Worm (Caenorhabditis elegans): ENCODE results near the gene dnj-23.

Gene dnj-23

ce11 chrII:9156277-9156676 is 47.9 kb upstream of the dnj-23 start:
- TF ChIP-seq nhr-25 (tag; optimal IDR thresholded peaks at IDR 0.05) (peak; percentile 45), nhr-21 (tag; optimal IDR thresholded peaks at IDR 0.05) (peak; percentile 0), skn-1 (tag; optimal IDR thresholded peaks at IDR 0.05) (no peak), nhr-129 (tag; optimal IDR thresholded peaks at IDR 0.05) (peak; percentile 67)

DNA sequence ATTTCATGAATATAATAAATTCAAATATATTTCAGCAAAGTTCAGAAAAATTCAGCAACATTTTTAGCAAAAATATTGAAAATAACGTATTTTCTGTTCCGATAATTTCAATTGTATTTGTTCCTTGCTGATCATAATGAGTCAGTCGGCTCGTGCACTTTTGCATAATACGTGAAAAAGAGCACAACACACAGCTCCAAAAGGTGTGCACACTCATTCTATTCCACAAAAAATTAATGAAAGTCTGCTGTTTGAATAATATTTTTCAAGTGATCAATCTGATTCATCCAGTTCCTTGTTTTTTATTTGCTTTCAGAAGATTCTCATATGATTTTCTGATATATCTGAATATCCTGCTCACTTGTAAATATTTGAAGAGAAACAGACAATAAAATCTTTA is 45.9 kb upstream of the dnj-23 start:
- TF ChIP-seq peb-1 (tag; optimal IDR thresholded peaks at IDR 0.05) (no peak), unc-55 (GFP tag; optimal IDR thresholded peaks at IDR 0.05) (no peak), unc-39 (tag; optimal IDR thresholded peaks at IDR 0.05) (no peak), ZK546.5 (tag; optimal IDR thresholded peaks at IDR 0.05) (no peak), crh-2 (tag; optimal IDR thresholded peaks at IDR 0.05) (no peak), lin-13 (GFP tag; optimal IDR thresholded peaks at IDR 0.05) (no peak), blmp-1 (tag; optimal IDR thresholded peaks at IDR 0.05; ENCODE audit: insufficient read depth) (no peak), skn-1 (tag; optimal IDR thresholded peaks at IDR 0.05) (no peak), unc-62 (GFP tag; optimal IDR thresholded peaks at IDR 0.05) (no peak), sma-3 (GFP tag; optimal IDR thresholded peaks at IDR 0.05) (no peak), fos-1 (tag; optimal IDR thresholded peaks at IDR 0.05) (no peak), snpc-4 (tag; optimal IDR thresholded peaks at IDR 0.05) (no peak), ceh-16 (tag; optimal IDR thresholded peaks at IDR 0.05) (no peak), lin-39 (tag; optimal IDR thresholded peaks at IDR 0.05) (no peak), nhr-129 (tag; optimal IDR thresholded peaks at IDR 0.05) (no peak), egl-27 (tag; optimal IDR thresholded peaks at IDR 0.05) (no peak)

DNA sequence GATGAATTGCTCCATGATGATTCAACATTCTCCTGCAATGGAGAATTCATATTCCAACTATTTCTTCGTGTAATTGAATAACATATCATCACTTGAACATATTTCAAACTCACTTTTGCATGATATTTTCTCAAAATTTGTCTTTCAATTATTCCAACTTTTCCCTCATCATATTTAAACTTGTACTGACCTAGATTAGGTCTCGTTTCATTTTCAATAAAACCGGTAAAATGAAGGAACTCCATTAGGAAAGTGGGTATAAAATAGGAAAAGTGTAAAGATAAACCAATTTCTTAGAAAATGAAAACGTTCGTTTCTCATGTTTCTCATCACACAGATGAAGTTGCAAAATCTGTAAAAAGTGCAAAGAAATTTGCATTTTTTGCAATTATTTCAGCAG is 43.8 kb upstream of the dnj-23 start, which contains the start of gene col-78:
col-78 (plus strand) TSS at position 301 of the 400 bp plus-strand sequence.
- TF ChIP-seq nhr-10 (tag; optimal IDR thresholded peaks at IDR 0.05) = no peak
- no peak for TF ChIP-seq sma-3 (GFP tag; optimal IDR thresholded peaks at IDR 0.05)
- no peak for TF ChIP-seq unc-55 (GFP tag; optimal IDR thresholded peaks at IDR 0.05)
- TF ChIP-seq nhr-6 (tag; optimal IDR thresholded peaks at IDR 0.05) = no peak
- no peak for TF ChIP-seq nhr-25 (tag; optimal IDR thresholded peaks at IDR 0.05)
- no peak for TF ChIP-seq aly-2 (tag; optimal IDR thresholded peaks at IDR 0.05)
- TF ChIP-seq fos-1 (tag; optimal IDR thresholded peaks at IDR 0.05) = no peak
- no peak for TF ChIP-seq egl-27 (tag; optimal IDR thresholded peaks at IDR 0.05)
- TF ChIP-seq gmeb-1 (tag; optimal IDR thresholded peaks at IDR 0.05) = no peak
- no peak for TF ChIP-seq lin-39 (tag; optimal IDR thresholded peaks at IDR 0.05)
- no peak for TF ChIP-seq nhr-21 (tag; optimal IDR thresholded peaks at IDR 0.05)
- TF ChIP-seq mab-5 (tag; optimal IDR thresholded peaks at IDR 0.05) = no peak
- TF ChIP-seq ztf-1 (GFP tag; conservative IDR thresholded peaks at IDR 0.05) = no peak
- no peak for TF ChIP-seq lin-13 (GFP tag; optimal IDR thresholded peaks at IDR 0.05)
- no peak for TF ChIP-seq nhr-12 (tag; optimal IDR thresholded peaks at IDR 0.05)
- TF ChIP-seq ceh-16 (tag; optimal IDR thresholded peaks at IDR 0.05) = no peak

DNA sequence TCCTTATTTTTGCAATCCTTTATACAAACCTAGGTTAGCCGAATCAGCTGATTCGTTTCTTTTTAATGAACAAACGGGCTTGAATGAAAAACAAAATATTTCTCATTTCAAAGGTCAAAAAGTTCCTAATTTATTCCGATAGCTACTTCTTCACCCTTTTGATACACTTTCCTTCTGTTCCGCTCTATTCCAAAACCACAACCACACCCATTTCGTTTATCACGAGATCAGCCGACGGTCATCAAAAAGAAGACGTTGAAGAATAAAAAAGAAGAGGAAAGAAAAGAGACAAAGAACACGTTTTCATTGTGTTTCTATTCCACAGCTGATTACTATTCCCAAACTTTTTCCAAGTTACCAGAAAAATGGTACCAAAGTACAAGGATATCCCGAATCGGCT is 39.7 kb upstream of the dnj-23 start:
- TF ChIP-seq blmp-1 (tag; optimal IDR thresholded peaks at IDR 0.05; ENCODE audit: insufficient read depth) = no peak
- no peak for TF ChIP-seq ztf-11 (tag; optimal IDR thresholded peaks at IDR 0.05)
- TF ChIP-seq gmeb-1 (tag; optimal IDR thresholded peaks at IDR 0.05) = no peak
- TF ChIP-seq peb-1 (tag; optimal IDR thresholded peaks at IDR 0.05) = no peak
- TF ChIP-seq fos-1 (tag; optimal IDR thresholded peaks at IDR 0.05) = no peak
- TF ChIP-seq R02D3.7 (tag; optimal IDR thresholded peaks at IDR 0.05) = no peak
- no peak for TF ChIP-seq egl-27 (tag; optimal IDR thresholded peaks at IDR 0.05)
- TF ChIP-seq skn-1 (tag; optimal IDR thresholded peaks at IDR 0.05) = no peak
- TF ChIP-seq unc-39 (tag; optimal IDR thresholded peaks at IDR 0.05) = no peak
- no peak for TF ChIP-seq elt-1 (tag; optimal IDR thresholded peaks at IDR 0.05)
- TF ChIP-seq ZK546.5 (tag; optimal IDR thresholded peaks at IDR 0.05) = no peak
- no peak for TF ChIP-seq aly-2 (tag; optimal IDR thresholded peaks at IDR 0.05)
- TF ChIP-seq crh-2 (tag; optimal IDR thresholded peaks at IDR 0.05) = no peak
- TF ChIP-seq unc-62 (GFP tag; optimal IDR thresholded peaks at IDR 0.05) = no peak
- TF ChIP-seq nhr-237 (tag; optimal IDR thresholded peaks at IDR 0.05) = no peak
- no peak for TF ChIP-seq dmd-4 (tag; optimal IDR thresholded peaks at IDR 0.05)

DNA sequence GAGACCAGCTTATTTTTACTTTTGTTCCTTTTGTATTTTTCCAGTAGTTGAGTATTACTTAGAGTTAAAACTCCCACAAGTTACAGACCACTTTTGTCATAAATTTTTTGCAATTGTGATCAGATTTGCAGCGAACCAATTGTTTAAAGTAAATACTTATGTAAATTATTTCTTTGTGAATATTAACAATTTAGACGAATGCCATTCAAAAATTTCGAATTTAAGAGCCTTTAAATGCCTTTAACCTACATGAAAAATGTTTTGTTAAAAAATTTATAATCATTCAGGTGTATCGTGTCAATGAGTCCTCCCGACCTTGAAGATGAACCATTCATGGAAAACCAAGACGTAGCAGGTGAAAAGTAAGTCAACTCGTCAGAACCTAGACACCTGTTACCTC is 37.6 kb upstream of the dnj-23 start, which contains the start of gene W07A12.4:
W07A12.4 (plus strand) TSS at position 301 of the 400 bp plus-strand sequence.
- TF ChIP-seq lin-11 (tag; optimal IDR thresholded peaks at IDR 0.05) = no peak

DNA sequence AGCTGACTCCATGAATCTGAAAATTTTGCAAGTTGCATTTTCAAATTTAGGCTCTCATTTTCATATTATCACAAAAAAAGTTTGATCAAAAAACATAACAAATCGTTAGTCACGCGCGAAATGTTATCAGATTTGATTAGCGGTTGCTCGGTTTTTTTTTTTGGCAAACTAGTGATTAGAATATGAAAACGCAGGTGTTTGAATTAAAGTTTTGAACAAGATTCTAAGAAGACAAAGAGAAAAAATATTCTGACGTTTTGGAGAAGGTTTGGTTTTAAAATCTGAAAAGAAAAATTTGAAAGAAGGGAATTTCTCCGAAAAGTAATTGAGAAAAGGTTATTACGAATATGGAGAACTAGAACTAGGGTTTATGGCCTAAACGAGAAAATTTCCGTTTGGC is 36.0 kb upstream of the dnj-23 start:
- TF ChIP-seq nhr-25 (tag; optimal IDR thresholded peaks at IDR 0.05) (no peak), nhr-11 (tag; optimal IDR thresholded peaks at IDR 0.05) (no peak), nhr-23 (tag; optimal IDR thresholded peaks at IDR 0.05) (no peak), nhr-21 (tag; optimal IDR thresholded peaks at IDR 0.05) (no peak), Y55F3AM.14 (GFP tag; optimal IDR thresholded peaks at IDR 0.05) (no peak), lsy-2 (tag; optimal IDR thresholded peaks at IDR 0.05) (no peak), lin-39 (tag; optimal IDR thresholded peaks at IDR 0.05) (no peak), unc-55 (GFP tag; optimal IDR thresholded peaks at IDR 0.05) (no peak), F13H6.1 (tag; optimal IDR thresholded peaks at IDR 0.05) (no peak), ztf-1 (GFP tag; conservative IDR thresholded peaks at IDR 0.05) (no peak), elt-3 (tag; optimal IDR thresholded peaks at IDR 0.05) (no peak), skn-1 (tag; optimal IDR thresholded peaks at IDR 0.05) (no peak), alr-1 (tag; optimal IDR thresholded peaks at IDR 0.05) (no peak), fos-1 (tag; optimal IDR thresholded peaks at IDR 0.05) (no peak), ceh-16 (tag; optimal IDR thresholded peaks at IDR 0.05) (no peak), blmp-1 (tag; optimal IDR thresholded peaks at IDR 0.05; ENCODE audit: insufficient read depth) (no peak), sma-3 (GFP tag; optimal IDR thresholded peaks at IDR 0.05) (no peak), nhr-129 (tag; optimal IDR thresholded peaks at IDR 0.05) (no peak), ZK546.5 (tag; optimal IDR thresholded peaks at IDR 0.05) (no peak)
